Fruit fly (Drosophila melanogaster) whole organism: ENCODE data around the gene CG15253.
"Not testable (repeated sequence)": the region's sequence is repeated elsewhere in the genome, so short reads cannot be mapped to it uniquely, and the experiment has no call there.

Source experiments
- CG8478 ChIP-seq: fragments of >200 bp; optimal IDR thresholded peaks from 2 replicates; lab custom pipeline; 2018; ENCODE audit warnings: inconsistent platforms
- Dll ChIP-seq: fragments of >200 bp; optimal IDR thresholded peaks from 2 replicates; lab custom pipeline; 2017
- EcR ChIP-seq, 2 experiments: fragments of >200 bp; optimal IDR thresholded peaks; 2 replicates each; lab custom pipeline; 2017; ENCODE audit warnings: missing biosample characterization in 2 of 2, missing genetic modification characterization in 2 of 2, missing genetic modification reagents in 2 of 2
- pan ChIP-seq: fragments of >200 bp; optimal IDR thresholded peaks from 2 replicates; lab custom pipeline; 2017
- psq ChIP-seq: fragments of >200 bp; optimal IDR thresholded peaks from 2 replicates; lab custom pipeline; 2017
- usp ChIP-seq: fragments of >200 bp; optimal IDR thresholded peaks from 2 replicates; lab custom pipeline; 2017; ENCODE audit warnings: missing biosample characterization, missing genetic modification characterization, mixed read lengths

Gene CG15253

DNA sequence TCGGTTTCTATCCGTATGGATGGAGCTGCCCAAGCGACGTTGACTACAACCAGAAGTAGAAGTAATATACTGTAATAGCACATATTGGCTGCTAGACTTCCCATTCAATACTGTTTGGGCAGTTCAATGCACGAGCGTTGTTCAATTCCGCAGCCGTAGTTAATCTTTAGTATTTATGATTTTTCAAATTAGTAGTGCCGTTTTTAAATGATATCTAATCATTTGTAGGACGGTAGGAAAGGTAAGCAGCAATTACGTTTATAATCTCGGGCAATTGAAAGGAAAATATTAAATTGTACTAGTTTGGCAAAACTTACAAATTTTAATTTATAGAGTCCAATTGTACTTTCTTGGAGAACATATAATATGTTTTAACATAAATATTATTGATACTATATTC is at the start of gene CG15253:
Gene CG15253 (minus strand): TSS at position 101 of the 400 bp plus-strand sequence.
- no peak for TF ChIP-seq Dll (lab: Kevin White, UChicago)
- no peak for TF ChIP-seq EcR (GFP tag; optimal IDR thresholded peaks at IDR 0.05; lab: Kevin White, UChicago)
- no peak for TF ChIP-seq usp (GFP tag; lab: Kevin White, UChicago)
- TF ChIP-seq psq (lab: Kevin White, UChicago) = no peak
- no peak for TF ChIP-seq CG8478 (lab: Kevin White, UChicago)
- no peak for TF ChIP-seq pan (lab: Kevin White, UChicago)

DNA sequence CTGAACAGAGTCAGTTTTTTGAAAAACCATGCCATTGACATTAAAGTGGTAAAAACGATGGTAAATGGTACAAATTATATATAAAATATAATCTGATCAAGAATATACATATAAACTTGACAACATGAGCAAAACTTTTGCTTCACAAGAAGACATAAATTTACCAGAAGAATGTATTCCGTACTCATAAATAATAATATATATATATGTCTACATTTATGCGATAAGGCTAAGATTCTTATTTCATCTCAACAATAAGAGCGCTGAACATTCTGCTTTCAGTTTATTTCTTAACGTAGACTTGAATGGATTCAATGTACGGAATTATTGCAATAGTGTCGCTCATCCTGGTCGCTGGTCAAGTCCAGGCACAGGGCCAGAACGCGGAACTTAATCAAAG is 44.6 kb upstream of the CG15253 start, which contains the start of gene CG18477:
Gene CG18477 (plus strand): TSS at position 301 of the 400 bp plus-strand sequence.
- TF ChIP-seq EcR (GFP tag; optimal IDR thresholded peaks at IDR 0.05; lab: Kevin White, UChicago); usp (GFP tag; lab: Kevin White, UChicago); CG8478 (lab: Kevin White, UChicago): not testable (repeated sequence)

DNA sequence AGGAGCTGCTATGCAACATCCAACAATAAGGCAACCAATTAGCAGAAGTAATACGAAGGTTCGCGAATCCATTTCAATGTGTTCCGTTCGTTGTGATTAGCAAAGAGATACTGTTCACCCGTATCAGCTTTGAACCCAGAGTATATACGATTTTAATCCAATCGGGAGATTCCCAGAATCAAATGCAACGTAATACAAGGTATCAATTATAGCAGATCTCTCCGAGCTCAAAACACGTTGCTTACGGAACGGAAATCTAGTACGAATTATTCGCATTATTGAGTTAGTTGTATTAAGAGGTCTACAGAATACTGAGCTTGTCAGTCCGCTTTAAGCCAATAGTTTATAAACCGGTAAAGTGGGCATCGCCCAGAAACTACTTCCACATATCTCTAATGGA is 43.2 kb upstream of the CG15253 start, which contains the start of gene CG44141:
Gene CG44141 (minus strand): TSS at position 101 of the 400 bp plus-strand sequence.
- not testable (repeated sequence) for TF ChIP-seq pan, Dll, CG8478 (lab: Kevin White, UChicago)

DNA sequence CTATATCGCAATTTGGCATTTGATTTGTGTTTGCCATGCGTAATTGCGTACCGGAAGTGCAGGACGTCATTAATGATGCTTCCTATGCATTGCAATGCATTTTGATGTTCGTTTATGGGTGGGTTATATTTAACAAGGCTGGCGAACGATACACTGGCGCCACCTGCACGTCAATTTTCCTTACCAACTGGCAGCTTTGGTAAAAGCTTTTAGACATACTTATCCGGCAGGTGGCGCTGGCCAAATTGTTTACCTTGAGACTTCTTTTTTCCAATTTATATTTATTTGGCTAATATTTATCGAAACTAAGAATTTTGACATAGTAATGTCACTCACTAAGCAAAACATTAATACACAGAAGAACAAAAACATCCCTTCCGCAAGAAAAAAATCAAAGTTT is 27.6 kb upstream of the CG15253 start:
- TF ChIP-seq EcR (GFP tag; optimal IDR thresholded peaks at IDR 0.05; lab: Kevin White, UChicago) = no peak
- TF ChIP-seq usp (GFP tag; lab: Kevin White, UChicago) = no peak
- no peak for TF ChIP-seq CG8478 (lab: Kevin White, UChicago)
- no peak for TF ChIP-seq Dll (lab: Kevin White, UChicago)
- no peak for TF ChIP-seq pan (lab: Kevin White, UChicago)
- TF ChIP-seq psq (lab: Kevin White, UChicago) = no peak

DNA sequence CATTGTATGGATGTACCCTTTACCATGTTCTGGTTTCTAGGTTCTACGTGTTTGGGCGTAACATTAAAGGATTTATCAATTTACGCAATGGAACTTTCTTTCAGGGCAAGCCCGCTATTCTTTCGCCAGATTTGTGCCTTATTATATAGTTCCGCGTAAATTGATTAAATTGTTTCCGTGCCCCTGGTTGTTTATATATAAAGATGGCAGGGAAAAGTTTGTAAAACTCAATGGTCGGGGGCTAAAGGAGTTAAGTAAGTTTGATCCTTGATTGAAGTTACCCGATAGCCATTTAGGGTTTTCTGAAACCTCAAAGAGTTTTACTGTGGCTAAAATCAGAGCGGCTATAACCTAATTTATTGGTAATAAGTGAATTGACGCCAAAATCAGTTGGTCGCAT is 25.5 kb upstream of the CG15253 start:
- no peak for TF ChIP-seq psq (lab: Kevin White, UChicago)
- TF ChIP-seq EcR (GFP tag; optimal IDR thresholded peaks at IDR 0.05; lab: Kevin White, UChicago) = no peak
- TF ChIP-seq CG8478 (lab: Kevin White, UChicago) = no peak

DNA sequence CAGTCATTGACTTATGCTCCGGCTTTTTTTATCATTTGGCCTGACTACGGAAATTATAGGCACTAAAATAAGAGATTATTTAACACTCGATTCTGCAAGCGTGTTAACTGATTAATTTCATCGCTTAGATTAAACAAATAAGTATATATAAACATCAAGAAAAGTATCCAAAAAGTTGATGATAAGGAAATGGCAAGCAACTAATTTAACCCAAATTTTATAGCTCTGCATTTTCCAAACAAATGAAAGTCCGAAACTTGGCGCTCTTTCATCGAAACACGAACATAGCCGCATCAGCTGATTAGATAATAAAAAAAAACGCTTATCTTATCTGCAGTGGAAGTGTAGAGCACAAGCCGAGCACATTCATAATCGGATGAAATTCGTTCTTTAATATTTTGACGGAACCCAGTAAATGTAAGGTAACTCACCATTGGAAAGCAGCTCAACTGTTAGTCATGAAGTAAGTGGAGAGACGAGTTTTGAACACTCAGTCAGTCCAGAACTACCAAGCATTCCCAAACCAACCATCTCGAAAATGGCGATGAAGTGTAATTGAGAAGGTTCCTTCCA is 13.5 kb upstream of the CG15253 start, which contains the start of gene CG18480:
Gene CG18480 (plus strand): TSS at position 407 of the 573 bp plus-strand sequence.
- no peak for TF ChIP-seq psq (lab: Kevin White, UChicago)
- TF ChIP-seq usp (GFP tag; lab: Kevin White, UChicago) = no peak
- TF ChIP-seq pan (lab: Kevin White, UChicago) = no peak
- TF ChIP-seq CG8478 (lab: Kevin White, UChicago) = no peak
- TF ChIP-seq EcR (GFP tag; optimal IDR thresholded peaks at IDR 0.05; lab: Kevin White, UChicago) = no peak

DNA sequence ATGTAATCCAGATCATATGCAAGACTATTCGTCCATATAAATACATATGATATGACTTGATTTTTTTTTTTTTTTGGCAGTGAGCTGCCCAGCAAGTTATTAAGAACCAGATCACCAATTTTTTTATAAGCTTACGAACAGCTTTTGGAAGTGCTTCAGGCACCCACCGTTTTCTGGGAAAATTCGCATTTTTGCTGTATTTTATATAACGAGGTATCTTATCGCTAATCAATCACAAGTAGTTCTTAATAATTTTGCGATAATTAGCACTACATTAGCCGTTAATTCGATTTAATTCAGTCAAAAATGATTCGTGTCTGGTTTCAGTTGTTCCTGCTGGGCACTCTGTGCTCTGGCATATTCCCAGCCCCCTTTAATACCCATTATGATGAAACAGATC is 12.2 kb upstream of the CG15253 start, which contains the start of gene CG7631:
Gene CG7631 (plus strand): TSS at position 301 of the 400 bp plus-strand sequence.
- TF ChIP-seq CG8478 (lab: Kevin White, UChicago) (no peak), psq (lab: Kevin White, UChicago) (no peak), usp (GFP tag; lab: Kevin White, UChicago) (no peak), Dll (lab: Kevin White, UChicago) (no peak), EcR (GFP tag; optimal IDR thresholded peaks at IDR 0.05; lab: Kevin White, UChicago) (no peak), pan (lab: Kevin White, UChicago) (no peak)

DNA sequence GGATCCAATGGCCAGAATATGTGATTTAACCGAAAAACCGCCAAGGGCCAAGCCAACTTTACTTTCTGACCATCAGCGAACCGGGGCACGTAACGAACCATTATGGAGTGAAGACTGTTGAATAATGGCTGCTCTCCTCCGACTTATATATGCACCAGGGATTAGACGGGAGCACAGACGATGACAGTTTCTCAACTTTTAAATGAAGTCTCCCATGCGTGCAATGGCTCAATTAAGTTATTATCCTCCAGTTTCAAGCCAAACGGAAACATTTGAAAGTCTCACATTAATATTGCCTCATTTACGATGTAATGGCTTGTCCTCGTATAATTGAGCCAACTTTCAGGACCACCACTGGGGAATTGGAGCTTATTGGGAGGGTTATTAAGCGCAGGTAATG is 7.3 kb upstream of the CG15253 start, which contains the start of gene Or35a:
Gene Or35a (minus strand): TSS at position 101 of the 400 bp plus-strand sequence.
- TF ChIP-seq EcR (GFP tag; optimal IDR thresholded peaks at IDR 0.05; lab: Kevin White, UChicago) = no peak
- no peak for TF ChIP-seq Dll (lab: Kevin White, UChicago)
- no peak for TF ChIP-seq usp (GFP tag; lab: Kevin White, UChicago)
- TF ChIP-seq CG8478 (lab: Kevin White, UChicago) = no peak
- no peak for TF ChIP-seq pan (lab: Kevin White, UChicago)
- no peak for TF ChIP-seq psq (lab: Kevin White, UChicago)

DNA sequence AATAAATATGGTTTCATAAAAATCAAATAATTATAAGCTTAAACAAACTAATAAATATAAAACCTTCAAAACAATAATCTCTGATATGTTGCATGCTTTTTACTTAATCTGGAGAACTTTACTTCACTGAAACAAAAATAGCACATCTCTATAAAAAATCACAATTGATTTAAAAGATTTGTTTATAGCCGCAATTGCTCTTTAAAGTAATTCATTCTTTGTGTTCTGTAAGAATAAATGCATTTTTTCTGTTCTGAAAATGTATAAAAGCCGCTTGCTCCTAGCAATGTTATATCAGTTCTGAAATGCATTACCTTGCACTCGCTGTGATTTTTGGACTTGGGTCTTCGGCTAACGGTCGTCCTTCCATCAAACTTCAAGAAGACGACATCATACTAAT is 546 bp upstream of the CG15253 start, which contains the start of gene CG11865:
Gene CG11865 (plus strand): TSS at position 301 of the 400 bp plus-strand sequence.
- TF ChIP-seq Dll (lab: Kevin White, UChicago) (no peak), usp (GFP tag; lab: Kevin White, UChicago) (no peak), CG8478 (lab: Kevin White, UChicago) (no peak), psq (lab: Kevin White, UChicago) (no peak), EcR (GFP tag; optimal IDR thresholded peaks at IDR 0.05; lab: Kevin White, UChicago) (no peak), pan (lab: Kevin White, UChicago) (no peak)

DNA sequence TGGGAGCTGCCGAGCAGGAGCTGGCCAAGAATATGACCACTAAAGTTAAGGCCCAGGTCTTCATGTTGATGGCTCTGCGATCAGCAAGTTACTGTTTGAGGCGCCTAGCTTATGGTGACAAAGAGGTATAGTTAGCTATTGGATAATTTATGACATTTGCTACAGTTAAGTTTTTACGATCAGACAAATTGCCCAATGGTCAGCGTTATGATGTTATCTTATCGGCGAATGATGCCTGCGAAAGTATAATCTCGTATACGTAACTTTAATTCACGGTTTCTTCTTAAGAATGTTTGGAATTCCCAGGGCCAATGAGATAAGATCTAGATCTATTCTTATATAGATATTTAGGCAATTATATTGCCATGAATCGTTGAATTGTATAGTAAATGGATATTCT is 1.4 kb downstream of the CG15253 start, which contains the start of gene CG15254:
Gene CG15254 (minus strand): TSS at position 101 of the 400 bp plus-strand sequence.
- TF ChIP-seq EcR (GFP tag; optimal IDR thresholded peaks at IDR 0.05; lab: Kevin White, UChicago) (no peak), usp (GFP tag; lab: Kevin White, UChicago) (no peak), CG8478 (lab: Kevin White, UChicago) (no peak), psq (lab: Kevin White, UChicago) (no peak), Dll (lab: Kevin White, UChicago) (no peak), pan (lab: Kevin White, UChicago) (no peak)

DNA sequence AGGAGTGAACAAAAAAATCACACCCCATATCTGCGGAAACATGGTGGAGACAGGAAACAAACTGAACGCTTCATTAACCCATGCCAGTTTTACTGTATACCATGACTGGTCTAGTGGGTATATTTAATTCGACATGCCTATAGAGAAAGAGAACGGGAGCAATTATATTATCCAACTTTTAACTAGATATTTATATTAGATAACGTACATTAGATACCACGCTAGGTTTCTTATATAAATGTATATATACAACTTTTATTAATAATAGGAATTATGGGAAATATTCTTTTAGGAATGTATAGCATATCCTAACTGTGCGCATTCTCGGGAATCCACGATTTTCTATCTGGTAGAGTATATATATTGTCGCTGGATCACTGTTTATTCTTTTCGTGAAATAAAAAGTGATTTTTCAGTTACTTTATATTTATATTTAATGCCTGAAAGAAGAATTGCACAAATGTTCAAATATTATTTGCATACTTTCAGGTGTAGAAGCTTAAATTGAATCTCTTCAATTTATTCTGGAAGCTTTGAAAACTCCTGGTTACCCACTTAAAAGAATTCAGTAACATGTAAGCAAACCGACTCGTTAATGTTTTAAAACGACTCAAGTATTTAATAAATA is 2.8 kb downstream of the CG15253 start, which contains the start of gene Semp1:
Gene Semp1 (minus strand): TSS at position 51 of the 628 bp plus-strand sequence.
- no peak for TF ChIP-seq psq (lab: Kevin White, UChicago)
- no peak for TF ChIP-seq CG8478 (lab: Kevin White, UChicago)
- TF ChIP-seq EcR (GFP tag; optimal IDR thresholded peaks at IDR 0.05; lab: Kevin White, UChicago) = no peak
- TF ChIP-seq pan (lab: Kevin White, UChicago) = no peak
- TF ChIP-seq Dll (lab: Kevin White, UChicago) = no peak
- no peak for TF ChIP-seq usp (GFP tag; lab: Kevin White, UChicago)
